Fruit fly (Drosophila melanogaster): Measurements from ENCODE around the gene alphaTub85E.

The alphaTub85E gene

dm6 chr3R:9725121-9725956 is 7.7 kb downstream of the alphaTub85E start, which contains the start of gene hyd (continued):
- no peak for TF ChIP-seq CG7928 (GFP tag; optimal IDR thresholded peaks at IDR 0.05)
- TF ChIP-seq cato (GFP tag; optimal IDR thresholded peaks at IDR 0.05; ENCODE audit: borderline replicate concordance), result no peak
- TF ChIP-seq ftz-f1 (GFP tag; optimal IDR thresholded peaks at IDR 0.05), result no peak
- TF ChIP-seq CG13894 (tag; optimal IDR thresholded peaks at IDR 0.05), result no peak
- no peak for TF ChIP-seq CG8281 (tag; optimal IDR thresholded peaks at IDR 0.05)

dm6 chr3R:9710886-9711285 is 22.2 kb downstream of the alphaTub85E start, which contains the start of the genes trbd and dmt:
trbd (minus strand) TSS chr3R:9711037.
dmt (plus strand) TSS chr3R:9711142.
- TF ChIP-seq CG10267 (tag; optimal IDR thresholded peaks at IDR 0.05), result peak; percentile 98
- TF ChIP-seq kay (GFP tag; optimal IDR thresholded peaks at IDR 0.05), result no peak
- no peak for TF ChIP-seq Kr (GFP tag; optimal IDR thresholded peaks at IDR 0.05)
- TF ChIP-seq B-H2 (GFP tag; optimal IDR thresholded peaks at IDR 0.05), result no peak
- TF ChIP-seq CG17186 (GFP tag; optimal IDR thresholded peaks at IDR 0.05), result peak; percentile 59
- TF ChIP-seq mam (GFP tag; optimal IDR thresholded peaks at IDR 0.05), result peak; percentile 81
- TF ChIP-seq ash1 (GFP tag; optimal IDR thresholded peaks at IDR 0.05), result no peak
- no peak for TF ChIP-seq Atf6 (GFP tag; IDR thresholded peaks at IDR 0.05)
- no peak for TF ChIP-seq Dbx (GFP tag; IDR thresholded peaks at IDR 0.05)
- no peak for TF ChIP-seq tna (GFP tag; IDR thresholded peaks at IDR 0.05; ENCODE audit: partially characterized antibody)
- TF ChIP-seq cg (GFP tag; optimal IDR thresholded peaks at IDR 0.05), result no peak
- TF ChIP-seq bigmax (GFP tag; optimal IDR thresholded peaks at IDR 0.05), result peak; percentile 63
- TF ChIP-seq grau (tag; optimal IDR thresholded peaks at IDR 0.05), result no peak
- TF ChIP-seq CG18764 (GFP tag; optimal IDR thresholded peaks at IDR 0.05), result peak; percentile 22
- TF ChIP-seq toy (GFP tag; IDR thresholded peaks at IDR 0.05), result no peak
- TF ChIP-seq Myb (GFP tag; optimal IDR thresholded peaks at IDR 0.05), result peak; percentile 78
- no peak for TF ChIP-seq eve (GFP tag; optimal IDR thresholded peaks at IDR 0.05)
- TF ChIP-seq Nf-YB (GFP tag; optimal IDR thresholded peaks at IDR 0.05), result no peak
- no peak for TF ChIP-seq bsh (GFP tag; optimal IDR thresholded peaks at IDR 0.05)
- TF ChIP-seq pb (GFP tag; optimal IDR thresholded peaks at IDR 0.05), result no peak
- TF ChIP-seq CG9876 (GFP tag; optimal IDR thresholded peaks at IDR 0.05), result peak; percentile 76
- no peak for TF ChIP-seq slou (GFP tag; optimal IDR thresholded peaks at IDR 0.05)
- no peak for TF ChIP-seq bbx (GFP tag; IDR thresholded peaks at IDR 0.05; ENCODE audit: partially characterized antibody)
- TF ChIP-seq Blimp-1 (GFP tag; optimal IDR thresholded peaks at IDR 0.05), result no peak
- TF ChIP-seq CG6689 (GFP tag; IDR thresholded peaks at IDR 0.05), result no peak
- TF ChIP-seq CG14050 (GFP tag; IDR thresholded peaks at IDR 0.05), result no peak
- TF ChIP-seq CG12744 (GFP tag; optimal IDR thresholded peaks at IDR 0.05), result no peak
- no peak for TF ChIP-seq eyg (GFP tag; optimal IDR thresholded peaks at IDR 0.05)
- no peak for TF ChIP-seq fru (optimal IDR thresholded peaks at IDR 0.05)
- no peak for TF ChIP-seq Lpt (GFP tag; optimal IDR thresholded peaks at IDR 0.05)
- TF ChIP-seq CG13424 (tag; optimal IDR thresholded peaks at IDR 0.05), result no peak
- TF ChIP-seq D19A (tag; optimal IDR thresholded peaks at IDR 0.05), result no peak
- no peak for TF ChIP-seq CG3407 (GFP tag; optimal IDR thresholded peaks at IDR 0.05)
- TF ChIP-seq CG11398 (GFP tag; optimal IDR thresholded peaks at IDR 0.05), result peak; percentile 50
- TF ChIP-seq CG3726 (GFP tag; IDR thresholded peaks at IDR 0.05), result no peak
- no peak for TF ChIP-seq hth (optimal IDR thresholded peaks at IDR 0.05)
- no peak for TF ChIP-seq vvl (GFP tag; IDR thresholded peaks at IDR 0.05)
- no peak for TF ChIP-seq CG17385 (GFP tag; optimal IDR thresholded peaks at IDR 0.05)
- TF ChIP-seq H2.0 (GFP tag; IDR thresholded peaks at IDR 0.05), result no peak
- TF ChIP-seq CG31388 (GFP tag; optimal IDR thresholded peaks at IDR 0.05), result no peak
- peak; percentile 57 for TF ChIP-seq CG4282 (GFP tag; optimal IDR thresholded peaks at IDR 0.05)
- TF ChIP-seq emc (GFP tag; optimal IDR thresholded peaks at IDR 0.05), result no peak
- TF ChIP-seq otp (GFP tag; IDR thresholded peaks at IDR 0.05), result no peak
- no peak for TF ChIP-seq CG2202 (tag; optimal IDR thresholded peaks at IDR 0.05)
- TF ChIP-seq CG8765 (GFP tag; IDR thresholded peaks at IDR 0.05), result no peak

Measured in whole organism, embryonic.